Worm (Caenorhabditis elegans): Measurements from ENCODE around the gene rps-9.

Gene rps-9

ce11 chrII:11094431-11094830, 31.7 kb downstream of the rps-9 start:
- no peak for TF ChIP-seq dpl-1 (GFP tag; optimal IDR thresholded peaks at IDR 0.05)

- TF ChIP-seq unc-130 (tag; optimal IDR thresholded peaks at IDR 0.05), result no peak
- TF ChIP-seq ces-1 (GFP tag; optimal IDR thresholded peaks at IDR 0.05), result no peak
- TF ChIP-seq fos-1 (tag; optimal IDR thresholded peaks at IDR 0.05), result no peak
- no peak for TF ChIP-seq pqm-1 (tag; optimal IDR thresholded peaks at IDR 0.05)
- TF ChIP-seq hlh-17 (GFP tag; optimal IDR thresholded peaks at IDR 0.05; ENCODE audit: borderline replicate concordance), result no peak
- no peak for TF ChIP-seq alr-1 (tag; optimal IDR thresholded peaks at IDR 0.05; ENCODE audit: borderline replicate concordance)
- TF ChIP-seq egl-13 (tag; optimal IDR thresholded peaks at IDR 0.05), result no peak
- TF ChIP-seq fkh-4 (tag; optimal IDR thresholded peaks at IDR 0.05; ENCODE audit: borderline replicate concordance), result no peak
- TF ChIP-seq nhr-71 (tag; optimal IDR thresholded peaks at IDR 0.05), result no peak
Measured at ce11 chrII:11092413-11092812, 33.7 kb downstream of the rps-9 start, which contains the start of gene rpl-42. Gene rpl-42 (plus strand): TSS chrII:11092713.

DNA sequence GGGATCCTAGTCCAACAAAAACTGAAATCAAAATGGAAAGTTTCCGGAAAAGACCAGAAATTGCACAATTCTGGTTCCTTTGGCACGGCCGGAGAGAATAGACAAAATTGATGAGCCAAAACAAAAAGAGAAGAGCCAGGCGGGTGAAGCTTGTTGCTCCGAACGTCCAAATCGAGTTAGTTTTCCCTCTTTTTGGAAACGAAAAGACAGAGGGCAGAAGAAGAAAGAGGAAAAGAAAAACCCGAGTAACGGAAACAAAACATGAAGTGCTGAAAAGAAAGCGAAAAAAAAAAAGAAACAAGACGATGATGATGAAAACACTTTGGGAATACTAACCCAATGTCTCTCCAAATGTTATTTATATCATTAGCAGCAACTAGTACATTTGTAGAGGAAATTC, 34.6 kb downstream of the rps-9 start:
- TF ChIP-seq hlh-4 (tag; optimal IDR thresholded peaks at IDR 0.05) (no peak), nhr-77 (tag; optimal IDR thresholded peaks at IDR 0.05) (no peak), rnt-1 (tag; optimal IDR thresholded peaks at IDR 0.05) (no peak), lin-14 (GFP tag; optimal IDR thresholded peaks at IDR 0.05) (peak; percentile 69), grh-1 (GFP tag; IDR thresholded peaks at IDR 0.05) (no peak), nhr-90 (tag; optimal IDR thresholded peaks at IDR 0.05; ENCODE audit: poor library complexity) (no peak), unc-98 (GFP tag; IDR thresholded peaks at IDR 0.05) (no peak), ceh-82 (tag; optimal IDR thresholded peaks at IDR 0.05) (no peak), nhr-47 (tag; optimal IDR thresholded peaks at IDR 0.05) (no peak), lir-3 (tag; optimal IDR thresholded peaks at IDR 0.05; ENCODE audit: poor library complexity) (no peak), fkh-10 (GFP tag; optimal IDR thresholded peaks at IDR 0.05) (peak; percentile 75)

DNA sequence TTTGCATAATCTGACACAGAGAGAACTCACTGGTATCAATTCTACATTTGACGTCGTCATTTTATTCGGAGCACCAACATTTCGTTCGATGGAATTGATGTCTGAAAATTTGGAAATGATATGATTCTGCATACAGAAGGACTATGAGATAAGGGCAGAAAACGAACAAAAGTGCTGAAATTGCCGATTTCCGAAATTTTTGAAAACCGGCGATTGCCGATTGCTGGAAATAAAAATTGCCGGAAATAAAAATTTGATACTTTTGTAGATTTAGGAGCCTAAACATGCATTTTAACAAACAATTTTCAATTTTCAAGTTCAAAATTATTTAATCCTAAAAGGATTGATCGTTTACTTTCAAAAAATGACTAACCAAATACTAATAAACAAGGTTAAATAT, 36.8 kb downstream of the rps-9 start, which contains the start of gene unc-53:
Gene unc-53 (minus strand): TSS at position 101 of the 400 bp plus-strand sequence.
- no peak for TF ChIP-seq unc-30 (tag; optimal IDR thresholded peaks at IDR 0.05)
- TF ChIP-seq ztf-4 (tag; optimal IDR thresholded peaks at IDR 0.05), result no peak
- no peak for TF ChIP-seq isw-1 (GFP tag; IDR thresholded peaks at IDR 0.05)
- no peak for TF ChIP-seq nhr-20 (tag; optimal IDR thresholded peaks at IDR 0.05)
- TF ChIP-seq jun-1 (tag; optimal IDR thresholded peaks at IDR 0.05), result no peak
- TF ChIP-seq mab-9 (GFP tag; IDR thresholded peaks at IDR 0.05), result no peak
- no peak for TF ChIP-seq Y116A8C.19 (tag; optimal IDR thresholded peaks at IDR 0.05; ENCODE audit: borderline replicate concordance)
- TF ChIP-seq egl-13 (tag; optimal IDR thresholded peaks at IDR 0.05), result no peak
- TF ChIP-seq nhr-11 (tag; optimal IDR thresholded peaks at IDR 0.05), result no peak

DNA sequence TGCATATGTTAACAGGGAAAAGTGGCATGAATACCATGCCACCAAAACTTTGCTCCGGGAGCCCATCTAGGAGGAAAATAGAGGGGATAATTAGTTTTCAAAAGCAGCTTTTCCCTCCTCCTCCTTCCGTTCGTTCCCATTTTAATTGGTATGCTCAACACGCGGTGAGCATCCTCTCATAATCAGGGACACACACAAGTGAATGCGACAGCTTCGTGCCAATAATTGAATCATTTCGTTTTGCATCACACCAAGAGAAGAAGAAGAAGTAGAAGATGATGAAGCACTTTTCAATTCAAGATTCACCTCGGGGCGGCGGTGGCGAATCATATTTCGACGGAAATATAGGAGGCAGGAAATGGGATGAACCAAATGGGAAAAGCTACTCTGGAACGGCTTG, 38.0 kb downstream of the rps-9 start:
- TF ChIP-seq rnt-1 (tag; optimal IDR thresholded peaks at IDR 0.05), result no peak
- TF ChIP-seq lin-14 (GFP tag; optimal IDR thresholded peaks at IDR 0.05), result peak; percentile 6

ce11 chrII:11086770-11087169, 39.4 kb downstream of the rps-9 start:
- TF ChIP-seq fos-1 (tag; optimal IDR thresholded peaks at IDR 0.05), result no peak
- no peak for TF ChIP-seq lin-13 (GFP tag; optimal IDR thresholded peaks at IDR 0.05)
- TF ChIP-seq snu-23 (GFP tag; optimal IDR thresholded peaks at IDR 0.05), result no peak
- no peak for TF ChIP-seq ceh-8 (GFP tag; optimal IDR thresholded peaks at IDR 0.05)
- TF ChIP-seq pax-3 (tag; optimal IDR thresholded peaks at IDR 0.05), result no peak
- TF ChIP-seq ceh-82 (tag; optimal IDR thresholded peaks at IDR 0.05), result no peak
- no peak for TF ChIP-seq elt-2 (tag; optimal IDR thresholded peaks at IDR 0.05)
- no peak for TF ChIP-seq lin-15B (tag; optimal IDR thresholded peaks at IDR 0.05)
- TF ChIP-seq pag-3 (tag; optimal IDR thresholded peaks at IDR 0.05; ENCODE audit: borderline replicate concordance, insufficient read depth), result no peak

Data from whole organism, L1 larva.